Fruit fly (Drosophila melanogaster): ENCODE results near the gene Nipsnap.

The Nipsnap gene

dm6 chrX:16103482-16103881, 30.1 kb upstream of the Nipsnap start (continued):
- TF ChIP-seq onecut (GFP tag; IDR thresholded peaks at IDR 0.05): peak; percentile 79
- peak; percentile 30; the same call in 1 of the 3 replicates for TF ChIP-seq CG11093 (GFP tag; IDR thresholded peaks at IDR 0.05)
- TF ChIP-seq CG10321 (GFP tag; IDR thresholded peaks at IDR 0.05): no peak
- peak; percentile 58 for TF ChIP-seq CG6689 (GFP tag; IDR thresholded peaks at IDR 0.05)
- peak; percentile 34; the same call in 1 of the 2 replicates for TF ChIP-seq ssp (GFP tag; IDR thresholded peaks at IDR 0.05)
- TF ChIP-seq ase (GFP tag; IDR thresholded peaks at IDR 0.05): peak; percentile 16; the same call in 1 of the 3 replicates
- TF ChIP-seq Med (GFP tag): peak; percentile 89
- TF ChIP-seq tio (GFP tag; optimal IDR thresholded peaks at IDR 0.05): peak; percentile 44
- no peak for TF ChIP-seq Taf1 (GFP tag; IDR thresholded peaks at IDR 0.05)
- TF ChIP-seq lilli (GFP tag; optimal IDR thresholded peaks at IDR 0.05): peak; percentile 65
- TF ChIP-seq CG16863 (GFP tag; optimal IDR thresholded peaks at IDR 0.05): peak; percentile 7
- no peak for TF ChIP-seq B-H2 (GFP tag; optimal IDR thresholded peaks at IDR 0.05)

- TF ChIP-seq CG15514 (GFP tag; optimal IDR thresholded peaks at IDR 0.05) (peak; percentile 14), Atf6 (GFP tag; IDR thresholded peaks at IDR 0.05) (0 out of 2 replicates have a peak, but pooled peaks have one; percentile 25), pho (GFP tag; optimal IDR thresholded peaks at IDR 0.05) (peak; percentile 0), CG12155 (GFP tag; optimal IDR thresholded peaks at IDR 0.05) (peak; percentile 24), CG18619 (GFP tag; optimal IDR thresholded peaks at IDR 0.05) (peak; percentile 11), lab (GFP tag; optimal IDR thresholded peaks at IDR 0.05) (peak; percentile 45), CG11723 (GFP tag; optimal IDR thresholded peaks at IDR 0.05) (no peak), Xbp1 (GFP tag; optimal IDR thresholded peaks at IDR 0.05) (peak; percentile 21), Hmx (GFP tag; optimal IDR thresholded peaks at IDR 0.05) (peak; percentile 15), CG7271 (tag; optimal IDR thresholded peaks at IDR 0.05) (no peak), CG10274 (GFP tag; optimal IDR thresholded peaks at IDR 0.05) (peak; percentile 52), unpg (GFP tag; optimal IDR thresholded peaks at IDR 0.05) (peak; percentile 16), gem (tag; optimal IDR thresholded peaks at IDR 0.05) (peak; percentile 47), cwo (GFP tag; optimal IDR thresholded peaks at IDR 0.05) (peak; percentile 23), CG16813 (GFP tag; IDR thresholded peaks at IDR 0.05; ENCODE audit: partially characterized antibody) (no peak), CG9817 (tag; optimal IDR thresholded peaks at IDR 0.05) (peak; percentile 15), Ada2b (GFP tag; IDR thresholded peaks at IDR 0.05) (0 out of 2 replicates have a peak, but pooled peaks have one; percentile 7), CG7556 (GFP tag; optimal IDR thresholded peaks at IDR 0.05) (peak; percentile 23), CG9727 (GFP tag; optimal IDR thresholded peaks at IDR 0.05) (peak; percentile 33), ind (GFP tag; optimal IDR thresholded peaks at IDR 0.05) (peak; percentile 14), Dbx (GFP tag; IDR thresholded peaks at IDR 0.05) (peak; percentile 66; the same call in 1 of the 3 replicates), CG16863 (GFP tag; optimal IDR thresholded peaks at IDR 0.05) (no peak), dpn (GFP tag; optimal IDR thresholded peaks at IDR 0.05) (peak in 1 of 2 experiments; percentile 32), fru (optimal IDR thresholded peaks at IDR 0.05) (no peak), Hr51 (GFP tag; optimal IDR thresholded peaks at IDR 0.05) (peak in 1 of 2 experiments; percentile 11), CG12744 (GFP tag; optimal IDR thresholded peaks at IDR 0.05) (no peak), dmrt99B (tag; optimal IDR thresholded peaks at IDR 0.05) (peak; percentile 14), CG6654 (GFP tag; optimal IDR thresholded peaks at IDR 0.05) (no peak), wdn (GFP tag; IDR thresholded peaks at IDR 0.05) (0 out of 2 replicates have a peak, but pooled peaks have one; percentile 38), Oli (tag; optimal IDR thresholded peaks at IDR 0.05) (no peak), al (GFP tag; IDR thresholded peaks at IDR 0.05) (peak; percentile 21; the same call in 1 of the 2 replicates), CG8290 (GFP tag; optimal IDR thresholded peaks at IDR 0.05) (no peak), CG8290 (tag; optimal IDR thresholded peaks at IDR 0.05) (peak in 1 of 2 experiments; percentile 38), exex (tag; optimal IDR thresholded peaks at IDR 0.05) (peak; percentile 50), Ets65A (GFP tag) (peak; percentile 49), vvl (GFP tag; IDR thresholded peaks at IDR 0.05) (0 out of 2 replicates have a peak, but pooled peaks have one; percentile 13), Dip3 (GFP tag; optimal IDR thresholded peaks at IDR 0.05) (peak; percentile 51)
These were observed 29.2 kb upstream of the Nipsnap start for dm6 chrX:16102338-16103218.

Data from whole organism, embryonic.